Fruit fly (Drosophila melanogaster) whole organism, embryonic: ENCODE data around the gene CG8483.
A peak's percentile ranks its signal among the peaks of the same experiment; 100 is the strongest.

Experiments
- ATbp ChIP-seq: fragments of 200-800 bp; sonication (Bioruptor generic); optimal IDR thresholded peaks from 2 replicates; lab custom pipeline; 2017; ENCODE audit warnings: missing biosample characterization, mild to moderate bottlenecking, missing genetic modification characterization, missing genetic modification reagents
- CG12744 ChIP-seq: fragments of 200-800 bp; sonication (Bioruptor generic); optimal IDR thresholded peaks from 2 replicates; lab custom pipeline; 2016; ENCODE audit warnings: missing biosample characterization, missing genetic modification characterization
- CG16779 ChIP-seq: fragments of 200-800 bp; sonication (Bioruptor generic); IDR thresholded peaks from 2 replicates; pipeline ENCODE4 v1.3.6; 2022; ENCODE audit warnings: missing biosample characterization, missing genetic modification characterization
- CG32532 ChIP-seq: fragments of 200-800 bp; sonication (Bioruptor generic); IDR thresholded peaks from 2 replicates; pipeline ENCODE4 v1.3.6; 2022; ENCODE audit warnings: missing biosample characterization, missing genetic modification characterization
- CG6791 ChIP-seq: fragments of 200-800 bp; sonication (Bioruptor generic); IDR thresholded peaks from 3 replicates; pipeline ENCODE4 v1.3.6; 2022; ENCODE audit warnings: missing biosample characterization, missing genetic modification characterization; ENCODE audit not compliant: partially characterized antibody
- D ChIP-seq, 2 experiments: fragments of 200-800 bp in 1 of 2; fragments of >200 bp in 1 of 2; sonication (Bioruptor generic) in 1 of 2; optimal IDR thresholded peaks; 2 replicates in 1 of 2; 3 replicates in 1 of 2; lab custom pipeline; 2017; ENCODE audit warnings: mild to moderate bottlenecking in 1 of 2, missing biosample characterization in 1 of 2, missing genetic modification characterization in 1 of 2, missing genetic modification reagents in 1 of 2
- Dbx ChIP-seq: fragments of 200-800 bp; sonication (Bioruptor generic); IDR thresholded peaks from 3 replicates; pipeline ENCODE4 v1.3.6; 2022; ENCODE audit warnings: missing biosample characterization, missing genetic modification characterization
- Ets65A ChIP-seq: fragments of 200-800 bp; sonication (Bioruptor generic); peaks from one replicate; lab custom pipeline; 2016; ENCODE audit warnings: missing biosample characterization, missing genetic modification characterization
- MBD-R2 ChIP-seq: fragments of 200-800 bp; sonication (Bioruptor generic); IDR thresholded peaks from 2 replicates; pipeline ENCODE4 v1.3.6; 2022; ENCODE audit warnings: missing biosample characterization, missing genetic modification characterization
- NC2β ChIP-seq: fragments of 200-800 bp; sonication (Bioruptor generic); optimal IDR thresholded peaks from 2 replicates; lab custom pipeline; 2016; ENCODE audit warnings: missing biosample characterization, missing genetic modification characterization
- Six4 ChIP-seq: fragments of 200-800 bp; sonication (Bioruptor generic); optimal IDR thresholded peaks from 2 replicates; lab custom pipeline; 2016; ENCODE audit warnings: missing biosample characterization, missing genetic modification characterization
- eve ChIP-seq, 2 experiments: fragments of >200 bp; optimal IDR thresholded peaks; 2 replicates each; lab custom pipeline; 2017; ENCODE audit warnings: missing biosample characterization in 2 of 2, missing genetic modification characterization in 2 of 2
- insv ChIP-seq, 2 experiments: fragments of 200-800 bp; sonication (Bioruptor generic); optimal IDR thresholded peaks; 3 replicates each; lab custom pipeline; 2016 to 2018; ENCODE audit warnings: missing biosample characterization in 2 of 2, missing genetic modification characterization in 2 of 2
- peb ChIP-seq: fragments of 200-800 bp; sonication (Bioruptor generic); IDR thresholded peaks from 2 replicates; pipeline ENCODE4 v1.3.6; 2022; ENCODE audit warnings: missing biosample characterization, missing genetic modification characterization
- pho ChIP-seq: fragments of 200-800 bp; sonication (Bioruptor generic); optimal IDR thresholded peaks from 2 replicates; lab custom pipeline; 2016; ENCODE audit warnings: missing biosample characterization, missing genetic modification characterization
- sd ChIP-seq: fragments of 200-800 bp; sonication (Bioruptor generic); optimal IDR thresholded peaks from 3 replicates; lab custom pipeline; 2018; ENCODE audit warnings: missing biosample characterization, mild to moderate bottlenecking, missing genetic modification characterization, moderate library complexity

Gene CG8483

DNA sequence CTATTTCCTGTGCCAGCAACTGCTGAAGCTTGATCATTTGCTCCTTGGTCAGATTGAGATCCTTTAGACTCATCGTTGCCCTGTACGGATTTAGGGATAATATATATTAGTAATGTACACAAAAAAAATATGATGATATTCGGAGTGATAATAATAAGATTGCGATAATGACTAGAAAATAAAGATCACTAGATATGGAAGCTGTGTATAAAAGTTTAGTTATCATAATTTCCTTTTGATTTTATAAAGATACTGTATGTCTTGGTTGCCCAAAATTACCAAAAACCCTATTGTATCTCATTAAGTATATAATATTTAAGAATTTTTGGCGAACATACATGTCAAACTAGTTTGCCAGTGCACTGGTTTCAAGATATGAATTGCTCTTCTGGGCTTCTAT, 27.9 kb downstream of the CG8483 start, which contains the start of gene CG8508:
Gene CG8508 (minus strand): TSS at position 101 of the 400 bp plus-strand sequence.
- TF ChIP-seq Ets65A (GFP tag; lab: Kevin White, UChicago) (peak; percentile 25), Six4 (GFP tag; lab: Kevin White, UChicago) (no peak), insv (GFP tag; optimal IDR thresholded peaks at IDR 0.05; lab: Kevin White, UChicago) (no peak), Dbx (no peak)

DNA sequence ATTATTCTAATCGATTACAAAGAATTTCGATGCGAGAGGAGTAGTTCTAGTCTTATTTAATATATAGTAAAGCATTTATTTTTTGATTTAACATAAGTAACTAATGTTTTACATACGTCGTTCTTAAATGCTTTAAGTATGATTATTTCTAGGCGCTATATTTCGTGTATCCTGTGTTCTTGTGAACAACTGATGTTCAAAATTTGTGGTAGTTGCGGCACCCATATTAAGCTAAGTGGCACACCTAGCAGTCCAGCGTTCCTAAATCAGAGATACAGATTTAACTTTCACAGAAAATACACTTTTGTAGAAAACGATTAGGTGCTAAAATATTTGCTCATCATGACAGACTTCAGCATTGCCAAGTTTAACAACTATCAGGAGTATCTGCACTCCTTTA, 33.3 kb downstream of the CG8483 start, which contains the start of gene CG8138:
Gene CG8138 (plus strand): TSS at position 301 of the 400 bp plus-strand sequence.
- TF ChIP-seq pho (GFP tag; lab: Kevin White, UChicago) (no peak), peb (GFP tag; lab: Robert Waterston, UW) (no peak), D (optimal IDR thresholded peaks at IDR 0.05; lab: Kevin White, UChicago) (no peak), D (GFP tag; optimal IDR thresholded peaks at IDR 0.05; lab: Kevin White, UChicago) (no peak), eve (GFP tag; optimal IDR thresholded peaks at IDR 0.05; lab: Kevin White, UChicago) (no peak), CG16779 (GFP tag; lab: Robert Waterston, UW) (no peak), insv (GFP tag; optimal IDR thresholded peaks at IDR 0.05; lab: Kevin White, UChicago) (no peak), NC2β (GFP tag; lab: Kevin White, UChicago) (no peak), CG32532 (no peak), sd (tag; lab: Kevin White, UChicago) (no peak), CG6791 (GFP tag; lab: Robert Waterston, UW) (no peak), CG12744 (GFP tag; lab: Kevin White, UChicago) (no peak), ATbp (GFP tag; lab: Kevin White, UChicago) (no peak), MBD-R2 (no peak)
- TF ChIP-seq, all 482 proteins: peak for 0
